Fruit fly (Drosophila melanogaster): Measurements from ENCODE around the gene CG32240.
A peak's percentile ranks its signal among the peaks of the same experiment; 100 is the strongest.

The CG32240 gene

dm6 chr3L:4413800-4414446 lies 32.5 kb upstream of the CG32240 start (continued):
- TF ChIP-seq BtbVII (GFP tag; optimal IDR thresholded peaks at IDR 0.05) (peak; percentile 11), CG9797 (GFP tag; optimal IDR thresholded peaks at IDR 0.05) (no peak), mam (GFP tag; optimal IDR thresholded peaks at IDR 0.05) (peak; percentile 14), BEAF-32 (GFP tag; optimal IDR thresholded peaks at IDR 0.05) (no peak), otp (GFP tag; IDR thresholded peaks at IDR 0.05) (peak; percentile 60; the same call in 1 of the 3 replicates), zen (tag; optimal IDR thresholded peaks at IDR 0.05) (no peak), CG15514 (GFP tag; optimal IDR thresholded peaks at IDR 0.05) (no peak), CG11247 (GFP tag; IDR thresholded peaks at IDR 0.05) (peak; percentile 28; the same call in 1 of the 2 replicates), CG4424 (GFP tag; optimal IDR thresholded peaks at IDR 0.05) (no peak), CG1792 (GFP tag; optimal IDR thresholded peaks at IDR 0.05) (no peak), crc (GFP tag; optimal IDR thresholded peaks at IDR 0.05) (no peak), CG9727 (GFP tag; optimal IDR thresholded peaks at IDR 0.05) (no peak), CG13296 (GFP tag; optimal IDR thresholded peaks at IDR 0.05) (peak; percentile 21), row (GFP tag; IDR thresholded peaks at IDR 0.05) (peak; percentile 68), CG6175 (GFP tag; IDR thresholded peaks at IDR 0.05) (0 out of 3 replicates have a peak, but pooled peaks have one; percentile 46), crol (GFP tag; IDR thresholded peaks at IDR 0.05) (peak; percentile 98), Drgx (GFP tag; IDR thresholded peaks at IDR 0.05) (peak; percentile 56), E2f1 (GFP tag; IDR thresholded peaks at IDR 0.05) (0 out of 2 replicates have a peak, but pooled peaks have one; percentile 31), ftz-f1 (GFP tag; optimal IDR thresholded peaks at IDR 0.05) (peak; percentile 50), CG32767 (GFP tag; IDR thresholded peaks at IDR 0.05) (peak; percentile 74), CG34376 (GFP tag; optimal IDR thresholded peaks at IDR 0.05) (peak; percentile 91), Dbx (GFP tag; IDR thresholded peaks at IDR 0.05) (peak; percentile 51; the same call in 1 of the 3 replicates), Sry-δ (GFP tag; optimal IDR thresholded peaks at IDR 0.05) (no peak), klu (GFP tag; IDR thresholded peaks at IDR 0.05) (0 out of 2 replicates have a peak, but pooled peaks have one; percentile 7), lbe (GFP tag; optimal IDR thresholded peaks at IDR 0.05) (no peak), Xbp1 (GFP tag; optimal IDR thresholded peaks at IDR 0.05) (peak; percentile 35)

DNA sequence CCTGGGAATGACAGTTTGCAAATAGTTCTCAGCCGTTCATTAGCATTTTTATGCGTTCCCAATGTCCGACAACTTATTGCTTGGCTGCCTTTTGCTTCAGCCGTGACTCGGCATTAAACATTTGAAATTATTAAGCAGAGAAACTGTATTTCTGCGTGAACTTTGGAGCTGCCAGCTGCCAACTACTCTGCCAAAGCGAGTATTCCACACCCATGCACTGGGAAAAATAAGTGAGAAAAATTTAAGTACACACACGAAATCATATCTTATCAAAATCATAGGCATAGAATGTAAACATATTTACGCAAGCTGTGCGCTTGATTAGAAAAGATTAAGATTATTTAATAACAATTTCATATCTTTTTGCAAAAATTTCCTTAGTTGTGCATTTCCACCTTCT lies 31.5 kb upstream of the CG32240 start:
- TF ChIP-seq ci (GFP tag; IDR thresholded peaks at IDR 0.05) = peak; percentile 80
- no peak for TF ChIP-seq CG8765 (GFP tag; IDR thresholded peaks at IDR 0.05)
- peak; percentile 17 for TF ChIP-seq emc (GFP tag; optimal IDR thresholded peaks at IDR 0.05)
- TF ChIP-seq chm (GFP tag; IDR thresholded peaks at IDR 0.05) = no peak
- no peak for TF ChIP-seq CG10959 (GFP tag; IDR thresholded peaks at IDR 0.05)
- no peak for TF ChIP-seq CG11398 (GFP tag; optimal IDR thresholded peaks at IDR 0.05)
- no peak for TF ChIP-seq CG14965 (GFP tag; optimal IDR thresholded peaks at IDR 0.05; ENCODE audit: borderline replicate concordance)
- TF ChIP-seq zen (tag; optimal IDR thresholded peaks at IDR 0.05) = no peak
- no peak for TF ChIP-seq CG4730 (GFP tag; IDR thresholded peaks at IDR 0.05)
- peak; percentile 55; the same call in 1 of the 3 replicates for TF ChIP-seq ase (GFP tag; IDR thresholded peaks at IDR 0.05)
- TF ChIP-seq CG1603 (tag; optimal IDR thresholded peaks at IDR 0.05) = peak; percentile 38
- TF ChIP-seq Med (GFP tag) = peak; percentile 91
- TF ChIP-seq CG15514 (GFP tag; optimal IDR thresholded peaks at IDR 0.05) = peak; percentile 39
- TF ChIP-seq CG4404 (GFP tag; IDR thresholded peaks at IDR 0.05) = peak; percentile 34; the same call in 1 of the 2 replicates
- TF ChIP-seq CG8944 (GFP tag; optimal IDR thresholded peaks at IDR 0.05) = peak; percentile 12
- no peak for TF ChIP-seq CG3838 (GFP tag; optimal IDR thresholded peaks at IDR 0.05)
- peak; percentile 19 for TF ChIP-seq Fer3 (tag; optimal IDR thresholded peaks at IDR 0.05)
- TF ChIP-seq CG18764 (GFP tag; optimal IDR thresholded peaks at IDR 0.05) = no peak
- TF ChIP-seq CG16813 (GFP tag; IDR thresholded peaks at IDR 0.05; ENCODE audit: partially characterized antibody) = no peak
- peak; percentile 27 for TF ChIP-seq nau (GFP tag; optimal IDR thresholded peaks at IDR 0.05)
- no peak for TF ChIP-seq BEAF-32 (GFP tag; optimal IDR thresholded peaks at IDR 0.05)
- no peak for TF ChIP-seq Opbp (GFP tag; IDR thresholded peaks at IDR 0.05; ENCODE audit: partially characterized antibody)
- TF ChIP-seq her (GFP tag; optimal IDR thresholded peaks at IDR 0.05) = no peak
- peak; percentile 39 for TF ChIP-seq CG2678 (tag; optimal IDR thresholded peaks at IDR 0.05)
- TF ChIP-seq CG14014 (GFP tag; IDR thresholded peaks at IDR 0.05) = peak; percentile 68
- TF ChIP-seq CG4282 (GFP tag; optimal IDR thresholded peaks at IDR 0.05) = no peak
- peak; percentile 78; the same call in 2 of the 3 replicates for TF ChIP-seq CG34422 (GFP tag; IDR thresholded peaks at IDR 0.05)

Data from whole organism, embryonic.